Worm (Caenorhabditis elegans): Measurements from ENCODE around the gene M04D8.5.

- TF ChIP-seq ztf-11 (tag; optimal IDR thresholded peaks at IDR 0.05) = no peak
- TF ChIP-seq R02D3.7 (tag; optimal IDR thresholded peaks at IDR 0.05) = no peak
- no peak for TF ChIP-seq ama-1 (optimal IDR thresholded peaks at IDR 0.05)
- no peak for TF ChIP-seq ztf-1 (GFP tag; conservative IDR thresholded peaks at IDR 0.05)
- no peak for TF ChIP-seq skn-1 (tag; optimal IDR thresholded peaks at IDR 0.05)
- TF ChIP-seq fos-1 (tag; optimal IDR thresholded peaks at IDR 0.05) = peak; percentile 55
- no peak for TF ChIP-seq nhr-12 (tag; optimal IDR thresholded peaks at IDR 0.05)
- no peak for TF ChIP-seq snpc-4 (tag; optimal IDR thresholded peaks at IDR 0.05)
- TF ChIP-seq aly-2 (tag; optimal IDR thresholded peaks at IDR 0.05) = no peak
- no peak for TF ChIP-seq elt-1 (tag; optimal IDR thresholded peaks at IDR 0.05)
- TF ChIP-seq mab-5 (tag; optimal IDR thresholded peaks at IDR 0.05) = no peak
These were observed 26.3 kb downstream of the M04D8.5 start, which contains the start of gene C05B5.8 for ce11 chrIII:10006734-10007348.

Measured in whole organism, L2 larva.